Worm (Caenorhabditis elegans) whole organism, young adult: ENCODE data around the gene T21C12.4.

Source experiments
- ceh-27 ChIP-seq: fragments of 200-800 bp; sonication (Bioruptor generic); optimal IDR thresholded peaks from 2 replicates; lab custom pipeline; 2018; ENCODE audit warnings: mild to moderate bottlenecking, missing genetic modification characterization, moderate library complexity, missing compliant biosample characterization
- chd-7 ChIP-seq: sonication (generic microtip); optimal IDR thresholded peaks from 2 replicates; lab custom pipeline; 2016; ENCODE audit warnings: mild to moderate bottlenecking, missing genetic modification characterization, moderate library complexity, missing compliant biosample characterization
- lsy-27 ChIP-seq: sonication (generic microtip); optimal IDR thresholded peaks from 2 replicates; lab custom pipeline; 2017; ENCODE audit warnings: missing genetic modification characterization, mild to moderate bottlenecking, missing compliant biosample characterization, antibody characterized with exemption, missing genotype, borderline replicate concordance; ENCODE audit not compliant: insufficient read depth
- repo-1 ChIP-seq: sonication (generic microtip); optimal IDR thresholded peaks from 2 replicates; lab custom pipeline; 2017; ENCODE audit warnings: mild to moderate bottlenecking, missing genetic modification characterization, missing compliant biosample characterization
- snpc-4 ChIP-seq, 5 experiments: fragments of 150-350 bp in 1 of 5; sonication (generic microtip) in 4 of 5; optimal IDR thresholded peaks; 2 replicates each; lab custom pipeline; 2014 to 2018; ENCODE audit warnings: missing genetic modification characterization in 5 of 5, missing biosample characterization in 3 of 5, antibody characterized with exemption in 2 of 5, mild to moderate bottlenecking in 2 of 5, missing compliant biosample characterization in 2 of 5, missing genotype in 2 of 5, moderate library complexity in 2 of 5, missing genetic modification reagents in 1 of 5
- ztf-26 ChIP-seq: sonication (generic microtip); optimal IDR thresholded peaks from 2 replicates; lab custom pipeline; 2017; ENCODE audit warnings: missing genetic modification characterization, missing compliant biosample characterization

- no peak for TF ChIP-seq repo-1 (tag; lab: Kevin White, UChicago)
- TF ChIP-seq lsy-27 (tag; lab: Kevin White, UChicago): no peak
- no peak for TF ChIP-seq chd-7
- no peak for TF ChIP-seq snpc-4 (GFP tag; optimal IDR thresholded peaks at IDR 0.05; lab: Kevin White, UChicago)
- no peak for TF ChIP-seq snpc-4 (tag; optimal IDR thresholded peaks at IDR 0.05; lab: Kevin White, UChicago)
- no peak for TF ChIP-seq ceh-27 (GFP tag; lab: Kevin White, UChicago)
- TF ChIP-seq ztf-26 (tag; lab: Kevin White, UChicago): no peak
Observed at ce11 chrIII:10552929-10553328, 4.9 kb downstream of the T21C12.4 start, which contains the start of gene T21C12.8.
